Worm (Caenorhabditis elegans): ENCODE measurements around the gene Y42G9A.1.

Y42G9A.1 gene

ce11 chrIII:6123647-6124046, 26.1 kb upstream of the Y42G9A.1 start:
- TF ChIP-seq xnd-1 (tag; optimal IDR thresholded peaks at IDR 0.05): no peak
- TF ChIP-seq F33H1.4 (GFP tag; IDR thresholded peaks at IDR 0.05): no peak
- no peak for TF ChIP-seq T26A5.8 (tag; optimal IDR thresholded peaks at IDR 0.05)
- TF ChIP-seq akir-1 (GFP tag; optimal IDR thresholded peaks at IDR 0.05): no peak
- TF ChIP-seq cebp-1 (GFP tag; IDR thresholded peaks at IDR 0.05): no peak
- TF ChIP-seq cebp-1 (tag; optimal IDR thresholded peaks at IDR 0.05): peak; percentile 24
- TF ChIP-seq cebp-2 (GFP tag; IDR thresholded peaks at IDR 0.05): 0 out of 2 replicates have a peak, but pooled peaks have one; percentile 28
- no peak for TF ChIP-seq somi-1 (GFP tag; optimal IDR thresholded peaks at IDR 0.05)
- no peak for TF ChIP-seq Y67H2A.10 (GFP tag; conservative IDR thresholded peaks at IDR 0.05)
- no peak for TF ChIP-seq F57C9.4 (tag; optimal IDR thresholded peaks at IDR 0.05)
- no peak for TF ChIP-seq F22D6.2 (tag; optimal IDR thresholded peaks at IDR 0.05)
- TF ChIP-seq B0019.2 (GFP tag; conservative IDR thresholded peaks at IDR 0.05): no peak
- TF ChIP-seq C06A6.2 (GFP tag; conservative IDR thresholded peaks at IDR 0.05): no peak
- no peak for TF ChIP-seq snpc-3.4 (tag; optimal IDR thresholded peaks at IDR 0.05)
- TF ChIP-seq him-1 (tag; optimal IDR thresholded peaks at IDR 0.05): peak; percentile 42
- TF ChIP-seq madf-8 (GFP tag; conservative IDR thresholded peaks at IDR 0.05): no peak
- TF ChIP-seq zfh-2 (GFP tag; conservative IDR thresholded peaks at IDR 0.05): no peak
- TF ChIP-seq egrh-3 (GFP tag; IDR thresholded peaks at IDR 0.05): no peak
- TF ChIP-seq lsl-1 (GFP tag; optimal IDR thresholded peaks at IDR 0.05): no peak
- TF ChIP-seq egl-44 (GFP tag; IDR thresholded peaks at IDR 0.05): no peak
- no peak for TF ChIP-seq die-1 (tag; optimal IDR thresholded peaks at IDR 0.05)
- TF ChIP-seq ama-1 (optimal IDR thresholded peaks at IDR 0.05): no peak
- TF ChIP-seq ama-1 (GFP tag; optimal IDR thresholded peaks at IDR 0.05): no peak
- no peak for TF ChIP-seq F57A8.1 (GFP tag; optimal IDR thresholded peaks at IDR 0.05)
- TF ChIP-seq mcd-1 (GFP tag; IDR thresholded peaks at IDR 0.05): no peak
- TF ChIP-seq ztf-25 (GFP tag; IDR thresholded peaks at IDR 0.05): 0 out of 2 replicates have a peak, but pooled peaks have one; percentile 9
- TF ChIP-seq F49E8.2 (tag; optimal IDR thresholded peaks at IDR 0.05; ENCODE audit: insufficient read depth): no peak
- TF ChIP-seq hrde-1 (tag; optimal IDR thresholded peaks at IDR 0.05; ENCODE audit: borderline replicate concordance): peak; percentile 18
- no peak for TF ChIP-seq snpc-1.3 (tag; optimal IDR thresholded peaks at IDR 0.05; ENCODE audit: insufficient read depth)
- no peak for TF ChIP-seq aptf-2 (GFP tag; conservative IDR thresholded peaks at IDR 0.05)
- no peak for TF ChIP-seq B0336.3 (GFP tag; IDR thresholded peaks at IDR 0.05)
- no peak for TF ChIP-seq ekl-4 (GFP tag; IDR thresholded peaks at IDR 0.05)
- TF ChIP-seq atf-7 (tag; optimal IDR thresholded peaks at IDR 0.05): no peak
- no peak for TF ChIP-seq C17E4.6 (GFP tag; IDR thresholded peaks at IDR 0.05)
- TF ChIP-seq Y95B8A.8 (GFP tag; IDR thresholded peaks at IDR 0.05): no peak
- no peak for TF ChIP-seq lag-1 (GFP tag; IDR thresholded peaks at IDR 0.05)
- TF ChIP-seq ZK185.1 (tag; optimal IDR thresholded peaks at IDR 0.05; ENCODE audit: poor library complexity, severe bottlenecking): no peak
- TF ChIP-seq unc-130 (GFP tag; optimal IDR thresholded peaks at IDR 0.05): no peak
- no peak for TF ChIP-seq dpl-1 (GFP tag; optimal IDR thresholded peaks at IDR 0.05)
- no peak for TF ChIP-seq ztf-3 (GFP tag; optimal IDR thresholded peaks at IDR 0.05)
- TF ChIP-seq ceh-58 (GFP tag; IDR thresholded peaks at IDR 0.05): no peak
- TF ChIP-seq attf-5 (GFP tag; optimal IDR thresholded peaks at IDR 0.05): no peak
- no peak for TF ChIP-seq ztf-6 (GFP tag; IDR thresholded peaks at IDR 0.05)
- TF ChIP-seq F39B2.1 (GFP tag; IDR thresholded peaks at IDR 0.05): no peak
- TF ChIP-seq nhr-179 (tag; optimal IDR thresholded peaks at IDR 0.05): no peak
- no peak for TF ChIP-seq nhr-27 (tag; optimal IDR thresholded peaks at IDR 0.05)
- TF ChIP-seq B0261.1 (tag; optimal IDR thresholded peaks at IDR 0.05): no peak
- TF ChIP-seq pha-4 (tag; optimal IDR thresholded peaks at IDR 0.05): no peak
- TF ChIP-seq tbp1 (GFP tag; optimal IDR thresholded peaks at IDR 0.05): peak; percentile 14
- TF ChIP-seq madf-10 (tag; optimal IDR thresholded peaks at IDR 0.05): no peak
